Worm (Caenorhabditis elegans) whole organism, early embryonic: ENCODE data around the gene rgs-6.
A peak's percentile ranks its signal among the peaks of the same experiment; 100 is the strongest.

Source experiments
- B0310.2 ChIP-seq: sonication (generic microtip); optimal IDR thresholded peaks from 2 replicates; lab custom pipeline; 2016; ENCODE audit warnings: mild to moderate bottlenecking, missing genetic modification characterization, missing compliant biosample characterization
- F13C5.2 ChIP-seq: sonication (generic microtip); optimal IDR thresholded peaks from 2 replicates; lab custom pipeline; 2017; ENCODE audit warnings: mild to moderate bottlenecking, missing genetic modification characterization, inconsistent platforms, missing compliant biosample characterization
- aly-1 ChIP-seq: sonication (generic microtip); optimal IDR thresholded peaks from 2 replicates; lab custom pipeline; 2016; ENCODE audit warnings: missing genetic modification characterization, missing compliant biosample characterization
- ama-1 ChIP-seq: fragments of 150-350 bp; optimal IDR thresholded peaks from 2 replicates; lab custom pipeline; 2014
- ceh-13 ChIP-seq: fragments of 200-800 bp; sonication (Bioruptor generic); optimal IDR thresholded peaks from 2 replicates; lab custom pipeline; 2018; ENCODE audit warnings: mild to moderate bottlenecking, missing genetic modification characterization, missing compliant biosample characterization
- ceh-36 ChIP-seq: sonication (generic microtip); optimal IDR thresholded peaks from 2 replicates; lab custom pipeline; 2016; ENCODE audit warnings: missing genetic modification characterization, inconsistent platforms, missing compliant biosample characterization
- ets-7 ChIP-seq: sonication (generic microtip); optimal IDR thresholded peaks from 2 replicates; lab custom pipeline; 2016; ENCODE audit warnings: missing genotype, missing genetic modification characterization, missing compliant biosample characterization
- flt-1 ChIP-seq: fragments of 200-800 bp; sonication (Bioruptor generic); IDR thresholded peaks from 2 replicates; pipeline ENCODE4 v1.3.6; 2022; ENCODE audit warnings: missing genetic modification characterization, missing compliant biosample characterization
- hmbx-1 ChIP-seq: sonication (generic microtip); optimal IDR thresholded peaks from 2 replicates; lab custom pipeline; 2016; ENCODE audit warnings: mild to moderate bottlenecking, missing genetic modification characterization, missing compliant biosample characterization
- hmg-4 ChIP-seq: fragments of 200-800 bp; sonication (Bioruptor generic); optimal IDR thresholded peaks from 2 replicates; lab custom pipeline; 2018; ENCODE audit warnings: mild to moderate bottlenecking, missing genetic modification characterization, missing compliant biosample characterization
- hnd-1 ChIP-seq: sonication (generic microtip); optimal IDR thresholded peaks from 2 replicates; lab custom pipeline; 2016; ENCODE audit warnings: missing genetic modification characterization, missing compliant biosample characterization
- pes-1 ChIP-seq: fragments of 200-800 bp; sonication (Bioruptor generic); IDR thresholded peaks from 2 replicates; pipeline ENCODE4 v1.3.6; 2022; ENCODE audit warnings: missing genetic modification reagents, missing genetic modification characterization, missing compliant biosample characterization
- scrt-1 ChIP-seq: fragments of 200-800 bp; sonication (Bioruptor generic); IDR thresholded peaks from 2 replicates; pipeline ENCODE4 v1.3.6; 2022; ENCODE audit warnings: missing genetic modification characterization, missing compliant biosample characterization
- sea-1 ChIP-seq: fragments of 200-800 bp; sonication (Bioruptor generic); conservative IDR thresholded peaks from 2 replicates; pipeline ENCODE4 v1.3.6; 2022; ENCODE audit warnings: missing genetic modification characterization, missing compliant biosample characterization
- tbx-11 ChIP-seq: fragments of 200-800 bp; sonication (Bioruptor generic); IDR thresholded peaks from 2 replicates; pipeline ENCODE4 v1.3.6; 2022; ENCODE audit warnings: missing genetic modification characterization, missing compliant biosample characterization
- tbx-37 ChIP-seq: fragments of 200-800 bp; sonication (Bioruptor generic); conservative IDR thresholded peaks from 2 replicates; pipeline ENCODE4 v1.3.6; 2022; ENCODE audit warnings: missing genetic modification reagents, missing genetic modification characterization, missing compliant biosample characterization
- tra-4 ChIP-seq: sonication (generic microtip); optimal IDR thresholded peaks from 2 replicates; lab custom pipeline; 2017; ENCODE audit warnings: missing genetic modification characterization, missing compliant biosample characterization

rgs-6 gene

ce11 chrX:5770648-5771047, 37.1 kb upstream of the rgs-6 start, which contains the start of gene C54H2.4:
C54H2.4 (minus strand) TSS chrX:5770748.
- TF ChIP-seq tra-4 = no peak
- TF ChIP-seq tbx-37 = no peak
- no peak for TF ChIP-seq flt-1 (GFP tag; lab: Robert Waterston, UW)
- TF ChIP-seq hmbx-1 (tag; lab: Kevin White, UChicago) = no peak
- no peak for TF ChIP-seq ama-1

ce11 chrX:5764739-5765138, 31.2 kb upstream of the rgs-6 start:
- TF ChIP-seq tbx-37 (no peak), hmg-4 (GFP tag; lab: Kevin White, UChicago) (peak; percentile 70), tra-4 (no peak), F13C5.2 (tag; lab: Kevin White, UChicago) (no peak), pes-1 (peak; percentile 24; the same call in 1 of the 2 replicates), aly-1 (tag; lab: Kevin White, UChicago) (peak; percentile 50), B0310.2 (tag; lab: Kevin White, UChicago) (no peak), ets-7 (tag; lab: Kevin White, UChicago) (no peak), flt-1 (GFP tag; lab: Robert Waterston, UW) (no peak), ceh-36 (tag; lab: Kevin White, UChicago) (no peak), hnd-1 (tag; lab: Kevin White, UChicago) (no peak), tbx-11 (GFP tag; lab: Robert Waterston, UW) (no peak), ama-1 (no peak), ceh-13 (GFP tag; lab: Kevin White, UChicago) (no peak), sea-1 (GFP tag; lab: Robert Waterston, UW) (no peak), scrt-1 (GFP tag; lab: Robert Waterston, UW) (no peak), hmbx-1 (tag; lab: Kevin White, UChicago) (no peak)

- no peak for TF ChIP-seq ama-1
- TF ChIP-seq sea-1 (GFP tag; lab: Robert Waterston, UW) = 0 out of 2 replicates have a peak, but pooled peaks have one; percentile 55
- TF ChIP-seq hmg-4 (GFP tag; lab: Kevin White, UChicago) = peak; percentile 59
- TF ChIP-seq flt-1 (GFP tag; lab: Robert Waterston, UW) = 0 out of 2 replicates have a peak, but pooled peaks have one; percentile 4
- no peak; the same call in 1 of the 2 replicates for TF ChIP-seq pes-1
- peak; percentile 26 for TF ChIP-seq F13C5.2 (tag; lab: Kevin White, UChicago)
- TF ChIP-seq hmbx-1 (tag; lab: Kevin White, UChicago) = no peak
These were observed 30.3 kb upstream of the rgs-6 start for ce11 chrX:5763904-5764303.

ce11 chrX:5763292-5763691, 29.7 kb upstream of the rgs-6 start, which contains the start of gene tag-294:
tag-294 (minus strand) TSS chrX:5763392.
- TF ChIP-seq sea-1 (GFP tag; lab: Robert Waterston, UW) (no peak), flt-1 (GFP tag; lab: Robert Waterston, UW) (no peak), ceh-36 (tag; lab: Kevin White, UChicago) (no peak), ceh-13 (GFP tag; lab: Kevin White, UChicago) (no peak), aly-1 (tag; lab: Kevin White, UChicago) (no peak), hnd-1 (tag; lab: Kevin White, UChicago) (no peak), hmg-4 (GFP tag; lab: Kevin White, UChicago) (no peak), B0310.2 (tag; lab: Kevin White, UChicago) (no peak), hmbx-1 (tag; lab: Kevin White, UChicago) (no peak), tbx-37 (no peak), ets-7 (tag; lab: Kevin White, UChicago) (no peak), tbx-11 (GFP tag; lab: Robert Waterston, UW) (no peak)

ce11 chrX:5753141-5753540, 19.6 kb upstream of the rgs-6 start:
- no peak for TF ChIP-seq hnd-1 (tag; lab: Kevin White, UChicago)
- no peak for TF ChIP-seq B0310.2 (tag; lab: Kevin White, UChicago)
- TF ChIP-seq ets-7 (tag; lab: Kevin White, UChicago) = no peak
- TF ChIP-seq hmg-4 (GFP tag; lab: Kevin White, UChicago) = no peak
- no peak for TF ChIP-seq sea-1 (GFP tag; lab: Robert Waterston, UW)
- TF ChIP-seq tbx-37 = no peak
- TF ChIP-seq ama-1 = no peak
- TF ChIP-seq F13C5.2 (tag; lab: Kevin White, UChicago) = no peak
- TF ChIP-seq pes-1 = no peak
- TF ChIP-seq hmbx-1 (tag; lab: Kevin White, UChicago) = no peak
- TF ChIP-seq ceh-36 (tag; lab: Kevin White, UChicago) = no peak
- no peak for TF ChIP-seq scrt-1 (GFP tag; lab: Robert Waterston, UW)
- TF ChIP-seq flt-1 (GFP tag; lab: Robert Waterston, UW) = no peak
- no peak for TF ChIP-seq tra-4
- TF ChIP-seq aly-1 (tag; lab: Kevin White, UChicago) = no peak
- no peak for TF ChIP-seq ceh-13 (GFP tag; lab: Kevin White, UChicago)
- no peak for TF ChIP-seq tbx-11 (GFP tag; lab: Robert Waterston, UW)

- no peak for TF ChIP-seq F13C5.2 (tag; lab: Kevin White, UChicago)
- no peak for TF ChIP-seq ets-7 (tag; lab: Kevin White, UChicago)
- TF ChIP-seq hnd-1 (tag; lab: Kevin White, UChicago) = no peak
- no peak for TF ChIP-seq tra-4
- no peak for TF ChIP-seq scrt-1 (GFP tag; lab: Robert Waterston, UW)
- no peak for TF ChIP-seq tbx-11 (GFP tag; lab: Robert Waterston, UW)
- TF ChIP-seq sea-1 (GFP tag; lab: Robert Waterston, UW) = no peak
- no peak for TF ChIP-seq ama-1
- no peak for TF ChIP-seq pes-1
- TF ChIP-seq hmg-4 (GFP tag; lab: Kevin White, UChicago) = no peak
- TF ChIP-seq B0310.2 (tag; lab: Kevin White, UChicago) = no peak
- TF ChIP-seq tbx-37 = no peak
These were observed 13.1 kb upstream of the rgs-6 start for ce11 chrX:5746665-5747064.

ce11 chrX:5743209-5743608, 9.6 kb upstream of the rgs-6 start, which contains the start of gene gnrr-4:
gnrr-4 (minus strand) TSS chrX:5743309.
- TF ChIP-seq ama-1 = no peak
- TF ChIP-seq pes-1 = no peak
- no peak for TF ChIP-seq sea-1 (GFP tag; lab: Robert Waterston, UW)
- no peak for TF ChIP-seq B0310.2 (tag; lab: Kevin White, UChicago)
- no peak for TF ChIP-seq F13C5.2 (tag; lab: Kevin White, UChicago)
- TF ChIP-seq tbx-37 = no peak
- no peak for TF ChIP-seq hmg-4 (GFP tag; lab: Kevin White, UChicago)
- no peak for TF ChIP-seq hmbx-1 (tag; lab: Kevin White, UChicago)
- no peak for TF ChIP-seq ceh-13 (GFP tag; lab: Kevin White, UChicago)
- no peak for TF ChIP-seq tra-4
- TF ChIP-seq ceh-36 (tag; lab: Kevin White, UChicago) = no peak
- no peak for TF ChIP-seq hnd-1 (tag; lab: Kevin White, UChicago)
- TF ChIP-seq flt-1 (GFP tag; lab: Robert Waterston, UW) = no peak
